Worm (Caenorhabditis elegans): Measurements from ENCODE around the gene F35D11.4.

- TF ChIP-seq pha-4 (tag; optimal IDR thresholded peaks at IDR 0.05) (no peak), fkh-6 (tag; optimal IDR thresholded peaks at IDR 0.05) (no peak), nhr-11 (tag; optimal IDR thresholded peaks at IDR 0.05) (no peak), ceh-18 (tag; optimal IDR thresholded peaks at IDR 0.05) (no peak), rnt-1 (tag; optimal IDR thresholded peaks at IDR 0.05) (no peak), pqm-1 (tag; optimal IDR thresholded peaks at IDR 0.05) (no peak), F13H6.1 (tag; optimal IDR thresholded peaks at IDR 0.05) (no peak), fkh-10 (GFP tag; optimal IDR thresholded peaks at IDR 0.05) (no peak), nfya-1 (tag; optimal IDR thresholded peaks at IDR 0.05) (peak; percentile 23)
These were observed 32.1 kb upstream of the F35D11.4 start for ce11 chrII:4571112-4571511.
